Fruit fly (Drosophila melanogaster): ENCODE measurements around the gene lt.
A peak's percentile ranks its signal among the peaks of the same experiment; 100 is the strongest.

Gene lt

DNA sequence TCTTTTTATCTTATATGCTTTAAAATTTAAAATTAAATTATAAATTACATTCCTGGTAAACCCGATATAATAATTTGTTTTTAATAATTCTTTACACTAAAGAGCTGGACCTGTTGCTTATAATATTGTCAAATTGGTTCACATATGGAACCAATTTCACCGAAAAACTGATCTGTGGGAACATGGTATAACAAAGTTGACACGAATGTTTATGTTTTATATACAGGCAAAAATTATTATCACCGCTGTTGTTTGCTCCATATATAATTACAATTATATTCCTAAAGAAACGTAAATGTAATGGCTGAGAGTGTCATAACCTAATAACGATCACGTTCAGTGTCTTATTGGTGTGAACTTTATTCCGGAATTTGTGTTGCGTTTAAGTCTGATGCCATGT lies 57.0 kb downstream of the lt start, which contains the start of gene cta (continued):
- TF ChIP-seq CG17912 (GFP tag; optimal IDR thresholded peaks at IDR 0.05) (no peak), CG17612 (GFP tag; IDR thresholded peaks at IDR 0.05) (no peak), fru (optimal IDR thresholded peaks at IDR 0.05) (no peak), phol (tag; optimal IDR thresholded peaks at IDR 0.05) (peak; percentile 69), ab (GFP tag; optimal IDR thresholded peaks at IDR 0.05) (no peak), pzg (GFP tag; optimal IDR thresholded peaks at IDR 0.05) (peak; percentile 39), Ets65A (GFP tag) (peak; percentile 75), psq (GFP tag; optimal IDR thresholded peaks at IDR 0.05) (no peak), HHEX (GFP tag; optimal IDR thresholded peaks at IDR 0.05) (no peak), CG2202 (tag; optimal IDR thresholded peaks at IDR 0.05) (no peak), lola (GFP tag; optimal IDR thresholded peaks at IDR 0.05) (peak in 1 of 3 experiments; percentile 58), jing (GFP tag; optimal IDR thresholded peaks at IDR 0.05) (no peak), CG4424 (GFP tag; optimal IDR thresholded peaks at IDR 0.05) (no peak), CG18262 (tag; optimal IDR thresholded peaks at IDR 0.05) (no peak), CG34376 (GFP tag; optimal IDR thresholded peaks at IDR 0.05) (no peak), CG11560 (tag; IDR thresholded peaks at IDR 0.05) (no peak), wek (GFP tag; optimal IDR thresholded peaks at IDR 0.05) (no peak), hbn (GFP tag; IDR thresholded peaks at IDR 0.05; ENCODE audit: partially characterized antibody) (no peak), CG2678 (tag; optimal IDR thresholded peaks at IDR 0.05) (no peak), CG30020 (tag; optimal IDR thresholded peaks at IDR 0.05) (peak; percentile 100), her (GFP tag; optimal IDR thresholded peaks at IDR 0.05) (no peak), CG9727 (GFP tag; optimal IDR thresholded peaks at IDR 0.05) (no peak), CG18011 (GFP tag; optimal IDR thresholded peaks at IDR 0.05) (no peak), grn (GFP tag; optimal IDR thresholded peaks at IDR 0.05) (no peak), CG14710 (tag; optimal IDR thresholded peaks at IDR 0.05) (peak; percentile 48), CG10209 (GFP tag; optimal IDR thresholded peaks at IDR 0.05) (no peak), CG4617 (GFP tag; optimal IDR thresholded peaks at IDR 0.05; ENCODE audit: borderline replicate concordance) (peak; percentile 85), gro (GFP tag; optimal IDR thresholded peaks at IDR 0.05) (no peak), CG3281 (GFP tag; optimal IDR thresholded peaks at IDR 0.05) (no peak), crol (GFP tag; IDR thresholded peaks at IDR 0.05) (no peak), MESR4 (GFP tag; optimal IDR thresholded peaks at IDR 0.05) (no peak), CG12659 (GFP tag; optimal IDR thresholded peaks at IDR 0.05) (no peak), unpg (GFP tag; optimal IDR thresholded peaks at IDR 0.05) (no peak), dpn (GFP tag; optimal IDR thresholded peaks at IDR 0.05) (no peak), Sry-δ (GFP tag; optimal IDR thresholded peaks at IDR 0.05) (peak; percentile 5), twi (tag; optimal IDR thresholded peaks at IDR 0.05) (no peak), CG10565 (GFP tag; optimal IDR thresholded peaks at IDR 0.05) (no peak), CG6254 (GFP tag; optimal IDR thresholded peaks at IDR 0.05) (no peak), bsh (GFP tag; optimal IDR thresholded peaks at IDR 0.05) (no peak), vvl (GFP tag; IDR thresholded peaks at IDR 0.05) (no peak), pnt (GFP tag; optimal IDR thresholded peaks at IDR 0.05) (no peak), CG7357 (GFP tag; IDR thresholded peaks at IDR 0.05) (peak; percentile 97), vnd (GFP tag; IDR thresholded peaks at IDR 0.05; ENCODE audit: partially characterized antibody) (no peak), gem (tag; optimal IDR thresholded peaks at IDR 0.05) (peak; percentile 8), CG18599 (GFP tag; optimal IDR thresholded peaks at IDR 0.05) (no peak), Eip74EF (GFP tag; optimal IDR thresholded peaks at IDR 0.05) (peak in 1 of 2 experiments; percentile 74), mam (GFP tag; optimal IDR thresholded peaks at IDR 0.05) (no peak), Dip2 (GFP tag; IDR thresholded peaks at IDR 0.05) (no peak), btn (GFP tag; optimal IDR thresholded peaks at IDR 0.05) (no peak), CkIIα-i1 (GFP tag; IDR thresholded peaks at IDR 0.05) (no peak), Fer3 (tag; optimal IDR thresholded peaks at IDR 0.05) (no peak)

All from whole organism, embryonic.